6 worm cellular contexts compared by ENCODE assay signal in genomic region chrX:5507926-5508325, ce11.
TF ChIP-seq lines count a peak whose summit lies in the region.

No protein-coding gene starts in this region.

TF ChIP-seq in whole organism, L2 larva, 48 proteins besides CTCF, POLR2A, EP300 and RAD21:
- TF ChIP-seq unc-62 (GFP tag; optimal IDR thresholded peaks at IDR 0.05; lab: Kevin White, UChicago) (no peak), unc-55 (GFP tag; optimal IDR thresholded peaks at IDR 0.05; lab: Kevin White, UChicago) (no peak), C34F6.9 (tag; optimal IDR thresholded peaks at IDR 0.05; lab: Kevin White, UChicago) (peak; percentile 2)

TF ChIP-seq in whole organism, L3 larva, 47 proteins besides CTCF, POLR2A, EP300 and RAD21:
- TF ChIP-seq nfya-1 (tag; optimal IDR thresholded peaks at IDR 0.05; lab: Kevin White, UChicago; ENCODE audit: insufficient read depth) (peak; percentile 29), lsy-12 (tag; optimal IDR thresholded peaks at IDR 0.05; lab: Kevin White, UChicago) (no peak), hmg-11 (tag; optimal IDR thresholded peaks at IDR 0.05; lab: Kevin White, UChicago) (peak; percentile 50)
TF ChIP-seq in whole organism, L3 larva: peak in this region for 2.

TF ChIP-seq in whole organism, L4 larva, 104 proteins besides CTCF, POLR2A, EP300 and RAD21:
- TF ChIP-seq F44E2.7 (GFP tag; IDR thresholded peaks at IDR 0.05; lab: Robert Waterston, UW) = no peak
- TF ChIP-seq dmd-9 (GFP tag; IDR thresholded peaks at IDR 0.05; lab: Robert Waterston, UW) = no peak
- TF ChIP-seq ceh-28 (tag; optimal IDR thresholded peaks at IDR 0.05; lab: Kevin White, UChicago) = no peak
- TF ChIP-seq T20F7.1 (GFP tag; optimal IDR thresholded peaks at IDR 0.05; lab: Kevin White, UChicago) = no peak
- peak; percentile 1 for TF ChIP-seq hlh-30 (tag; optimal IDR thresholded peaks at IDR 0.05; lab: Kevin White, UChicago; ENCODE audit: insufficient read depth)
- TF ChIP-seq dve-1 (tag; optimal IDR thresholded peaks at IDR 0.05; lab: Kevin White, UChicago; ENCODE audit: insufficient read depth) = peak; percentile 7
- no peak for TF ChIP-seq spr-1 (tag; optimal IDR thresholded peaks at IDR 0.05; lab: Kevin White, UChicago)
- TF ChIP-seq vab-7 (GFP tag; IDR thresholded peaks at IDR 0.05; lab: Robert Waterston, UW) = no peak

TF ChIP-seq in whole organism, late embryonic, 69 proteins besides CTCF, POLR2A, EP300 and RAD21:
- TF ChIP-seq pqm-1 (tag; optimal IDR thresholded peaks at IDR 0.05; lab: Kevin White, UChicago) = no peak
- TF ChIP-seq ceh-48 (tag; optimal IDR thresholded peaks at IDR 0.05; lab: Kevin White, UChicago) = peak; percentile 75
- peak; percentile 24 for TF ChIP-seq ceh-31 (tag; optimal IDR thresholded peaks at IDR 0.05; lab: Kevin White, UChicago)
- TF ChIP-seq hlh-30 (tag; optimal IDR thresholded peaks at IDR 0.05; lab: Kevin White, UChicago; ENCODE audit: insufficient read depth) = no peak

TF ChIP-seq in whole organism, midembryonic, 9 proteins besides CTCF, POLR2A, EP300 and RAD21:
- TF ChIP-seq ref-1 (GFP tag; conservative IDR thresholded peaks at IDR 0.05; lab: Robert Waterston, UW) (no peak), T22C8.4 (GFP tag; IDR thresholded peaks at IDR 0.05; lab: Robert Waterston, UW) (peak; percentile 53; the same call in 1 of the 2 replicates)
TF ChIP-seq in whole organism, midembryonic: peak in this region for 1.

TF ChIP-seq in whole organism, young adult, 124 proteins besides CTCF, POLR2A, EP300 and RAD21:
- TF ChIP-seq ceh-58 (GFP tag; IDR thresholded peaks at IDR 0.05; lab: Robert Waterston, UW) = 0 out of 2 replicates have a peak, but pooled peaks have one; percentile 7
- TF ChIP-seq D2030.7 (GFP tag; IDR thresholded peaks at IDR 0.05; lab: Robert Waterston, UW) = no peak
